Fruit fly (Drosophila melanogaster) whole organism, embryonic: ENCODE data around the gene CG46310.

Experiments
- BEAF-32 ChIP-seq: fragments of 200-800 bp; sonication (Bioruptor generic); optimal IDR thresholded peaks from 3 replicates; lab custom pipeline; 2017; ENCODE audit warnings: missing biosample characterization, missing genetic modification characterization, mild to moderate bottlenecking, moderate library complexity, missing genetic modification reagents
- Bgb ChIP-seq: fragments of 200-800 bp; sonication (Bioruptor generic); IDR thresholded peaks from 2 replicates; pipeline ENCODE4 v1.3.6; 2022; ENCODE audit warnings: missing biosample characterization, missing genetic modification characterization; ENCODE audit not compliant: partially characterized antibody
- CG1024 ChIP-seq: fragments of 200-800 bp; sonication (Bioruptor generic); IDR thresholded peaks from 2 replicates; pipeline ENCODE4 v1.3.6; 2022; ENCODE audit warnings: missing biosample characterization, missing genetic modification characterization
- CG15011 ChIP-seq: fragments of 200-800 bp; sonication (Bioruptor generic); optimal IDR thresholded peaks from 3 replicates; lab custom pipeline; 2018; ENCODE audit warnings: missing biosample characterization, mild to moderate bottlenecking, missing genetic modification characterization
- CG15479 ChIP-seq: fragments of 200-800 bp; sonication (Bioruptor generic); optimal IDR thresholded peaks from 3 replicates; lab custom pipeline; 2019; ENCODE audit warnings: missing biosample characterization, mild to moderate bottlenecking, missing genetic modification characterization, moderate library complexity
- CG1603 ChIP-seq: fragments of 200-800 bp; sonication (Bioruptor generic); optimal IDR thresholded peaks from 2 replicates; lab custom pipeline; 2019; ENCODE audit warnings: missing biosample characterization, mild to moderate bottlenecking, missing genetic modification characterization, moderate library complexity
- CG17612 ChIP-seq: fragments of 200-800 bp; sonication (Bioruptor generic); IDR thresholded peaks from 2 replicates; pipeline ENCODE4 v1.3.6; 2022; ENCODE audit warnings: missing biosample characterization, missing genetic modification characterization
- CG17802 ChIP-seq: fragments of 200-800 bp; sonication (Bioruptor generic); optimal IDR thresholded peaks from 2 replicates; lab custom pipeline; 2018; ENCODE audit warnings: missing biosample characterization, mild to moderate bottlenecking, missing genetic modification characterization, moderate library complexity
- CG17912 ChIP-seq: fragments of 200-800 bp; sonication (Bioruptor generic); optimal IDR thresholded peaks from 2 replicates; lab custom pipeline; 2018; ENCODE audit warnings: missing biosample characterization, mild to moderate bottlenecking, missing genetic modification characterization
- CG2199 ChIP-seq: fragments of 200-800 bp; sonication (Bioruptor generic); IDR thresholded peaks from 3 replicates; pipeline ENCODE4 v1.3.6; 2022; ENCODE audit warnings: missing biosample characterization, missing genetic modification characterization
- CG3065 ChIP-seq: fragments of 200-800 bp; sonication (Bioruptor generic); optimal IDR thresholded peaks from 2 replicates; lab custom pipeline; 2016; ENCODE audit warnings: missing biosample characterization, missing genetic modification characterization
- CG31388 ChIP-seq: fragments of 200-800 bp; sonication (Bioruptor generic); optimal IDR thresholded peaks from 2 replicates; lab custom pipeline; 2016; ENCODE audit warnings: missing biosample characterization, missing genetic modification characterization
- CG31441 ChIP-seq: fragments of 200-800 bp; sonication (Bioruptor generic); IDR thresholded peaks from 2 replicates; pipeline ENCODE4 v1.3.6; 2022; ENCODE audit warnings: missing biosample characterization, missing genetic modification characterization
- CG4404 ChIP-seq: fragments of 200-800 bp; sonication (Bioruptor generic); IDR thresholded peaks from 2 replicates; pipeline ENCODE4 v1.3.6; 2022; ENCODE audit warnings: missing biosample characterization, missing genetic modification characterization
- CG6683 ChIP-seq: fragments of 200-800 bp; sonication (Bioruptor generic); optimal IDR thresholded peaks from 2 replicates; lab custom pipeline; 2017; ENCODE audit warnings: missing biosample characterization, mild to moderate bottlenecking, missing genetic modification characterization, missing genetic modification reagents
- CG7271 ChIP-seq: fragments of 200-800 bp; sonication (Bioruptor generic); optimal IDR thresholded peaks from 2 replicates; lab custom pipeline; 2018; ENCODE audit warnings: missing biosample characterization, mild to moderate bottlenecking, missing genetic modification characterization, moderate library complexity
- CG7963 ChIP-seq: fragments of 200-800 bp; sonication (Bioruptor generic); IDR thresholded peaks from 3 replicates; pipeline ENCODE4 v1.3.6; 2022; ENCODE audit warnings: missing biosample characterization, missing genetic modification characterization; ENCODE audit not compliant: partially characterized antibody
- CG8290 ChIP-seq, 3 experiments: fragments of 200-800 bp; sonication (Bioruptor generic); optimal IDR thresholded peaks; 2 replicates each; lab custom pipeline; 2016 to 2019; ENCODE audit warnings: missing biosample characterization in 3 of 3, missing genetic modification characterization in 3 of 3, mild to moderate bottlenecking in 2 of 3, moderate library complexity in 1 of 3
- CG8944 ChIP-seq: fragments of 200-800 bp; sonication (Bioruptor generic); optimal IDR thresholded peaks from 3 replicates; lab custom pipeline; 2016; ENCODE audit warnings: missing biosample characterization, missing genetic modification characterization
- CHES-1-like ChIP-seq: fragments of 200-800 bp; sonication (Bioruptor generic); optimal IDR thresholded peaks from 2 replicates; lab custom pipeline; 2016; ENCODE audit warnings: missing biosample characterization, missing genetic modification characterization
- Dbx ChIP-seq: fragments of 200-800 bp; sonication (Bioruptor generic); IDR thresholded peaks from 3 replicates; pipeline ENCODE4 v1.3.6; 2022; ENCODE audit warnings: missing biosample characterization, missing genetic modification characterization
- Dp ChIP-seq: fragments of 200-800 bp; sonication (Bioruptor generic); optimal IDR thresholded peaks from 2 replicates; lab custom pipeline; 2018; ENCODE audit warnings: missing biosample characterization, mild to moderate bottlenecking, missing genetic modification characterization, moderate library complexity
- E2f1 ChIP-seq: fragments of 200-800 bp; sonication (Bioruptor generic); IDR thresholded peaks from 2 replicates; pipeline ENCODE4 v1.3.6; 2022; ENCODE audit warnings: missing biosample characterization, missing genetic modification characterization
- Elba2 ChIP-seq: fragments of 200-800 bp; sonication (Bioruptor generic); optimal IDR thresholded peaks from 3 replicates; lab custom pipeline; 2016; ENCODE audit warnings: missing biosample characterization, missing genetic modification characterization
- Gsc ChIP-seq: fragments of 200-800 bp; sonication (Bioruptor generic); IDR thresholded peaks from 2 replicates; pipeline ENCODE4 v1.3.6; 2022; ENCODE audit warnings: missing biosample characterization, missing genetic modification characterization
- HHEX ChIP-seq: fragments of 200-800 bp; sonication (Bioruptor generic); optimal IDR thresholded peaks from 3 replicates; lab custom pipeline; 2017; ENCODE audit warnings: missing biosample characterization, mild to moderate bottlenecking, missing genetic modification characterization, missing genetic modification reagents
- HLH4C ChIP-seq: fragments of 200-800 bp; sonication (Bioruptor generic); IDR thresholded peaks from 3 replicates; pipeline ENCODE4 v1.3.6; 2022; ENCODE audit warnings: missing biosample characterization, missing genetic modification characterization; ENCODE audit not compliant: partially characterized antibody
- HLH54F ChIP-seq: fragments of 200-800 bp; sonication (Bioruptor generic); optimal IDR thresholded peaks from 3 replicates; lab custom pipeline; 2016; ENCODE audit warnings: missing biosample characterization, missing genetic modification characterization
- HmgD ChIP-seq: fragments of 200-800 bp; sonication (Bioruptor generic); optimal IDR thresholded peaks from 3 replicates; lab custom pipeline; 2016; ENCODE audit warnings: missing biosample characterization, missing genetic modification characterization
- Hr3 ChIP-seq: fragments of 200-800 bp; sonication (Bioruptor generic); optimal IDR thresholded peaks from 3 replicates; lab custom pipeline; 2016; ENCODE audit warnings: missing biosample characterization, missing genetic modification characterization
- Nf-YB ChIP-seq: fragments of 200-800 bp; sonication (Bioruptor generic); optimal IDR thresholded peaks from 3 replicates; lab custom pipeline; 2019; ENCODE audit warnings: missing biosample characterization, mild to moderate bottlenecking, missing genetic modification characterization, moderate library complexity
- al ChIP-seq: fragments of 200-800 bp; sonication (Bioruptor generic); IDR thresholded peaks from 2 replicates; pipeline ENCODE4 v1.3.6; 2022; ENCODE audit warnings: missing biosample characterization, missing genetic modification characterization
- bbx ChIP-seq: fragments of 200-800 bp; sonication (Bioruptor generic); IDR thresholded peaks from 2 replicates; pipeline ENCODE4 v1.3.6; 2022; ENCODE audit warnings: missing biosample characterization, missing genetic modification characterization; ENCODE audit not compliant: partially characterized antibody
- btn ChIP-seq: fragments of 200-800 bp; sonication (Bioruptor generic); optimal IDR thresholded peaks from 2 replicates; lab custom pipeline; 2016; ENCODE audit warnings: missing biosample characterization, missing genetic modification characterization
- eve ChIP-seq, 2 experiments: fragments of >200 bp; optimal IDR thresholded peaks; 2 replicates each; lab custom pipeline; 2017; ENCODE audit warnings: missing biosample characterization in 2 of 2, missing genetic modification characterization in 2 of 2
- grau ChIP-seq: fragments of 200-800 bp; optimal IDR thresholded peaks from 3 replicates; lab custom pipeline; 2019; ENCODE audit warnings: missing biosample characterization, mild to moderate bottlenecking, missing genetic modification characterization, moderate library complexity
- insv ChIP-seq, 2 experiments: fragments of 200-800 bp; sonication (Bioruptor generic); optimal IDR thresholded peaks; 3 replicates each; lab custom pipeline; 2016 to 2018; ENCODE audit warnings: missing biosample characterization in 2 of 2, missing genetic modification characterization in 2 of 2
- kay ChIP-seq: fragments of 200-800 bp; sonication (Bioruptor generic); optimal IDR thresholded peaks from 2 replicates; lab custom pipeline; 2016; ENCODE audit warnings: missing biosample characterization, missing genetic modification characterization
- maf-S ChIP-seq: fragments of 200-800 bp; sonication (Bioruptor generic); optimal IDR thresholded peaks from 2 replicates; lab custom pipeline; 2016; ENCODE audit warnings: missing biosample characterization, missing genetic modification characterization
- mam ChIP-seq: fragments of 200-800 bp; sonication (Bioruptor generic); optimal IDR thresholded peaks from 3 replicates; lab custom pipeline; 2016; ENCODE audit warnings: missing biosample characterization, missing genetic modification characterization
- org-1 ChIP-seq: fragments of 200-800 bp; sonication (Bioruptor generic); optimal IDR thresholded peaks from 2 replicates; lab custom pipeline; 2017; ENCODE audit warnings: missing biosample characterization, missing genetic modification characterization
- otp ChIP-seq: fragments of 200-800 bp; sonication (Bioruptor generic); IDR thresholded peaks from 3 replicates; pipeline ENCODE4, ENCODE4 v1.3.6; 2022; ENCODE audit warnings: missing biosample characterization, missing genetic modification characterization
- pzg ChIP-seq: fragments of 200-800 bp; sonication (Bioruptor generic); optimal IDR thresholded peaks from 3 replicates; lab custom pipeline; 2018; ENCODE audit warnings: missing biosample characterization, mild to moderate bottlenecking, missing genetic modification characterization, moderate library complexity
- ro ChIP-seq: fragments of 200-800 bp; sonication (Bioruptor generic); IDR thresholded peaks from 2 replicates; pipeline ENCODE4 v1.3.6; 2022; ENCODE audit warnings: missing biosample characterization, missing genetic modification characterization
- schlank ChIP-seq: fragments of 200-800 bp; sonication (Bioruptor generic); optimal IDR thresholded peaks from 2 replicates; lab custom pipeline; 2018; ENCODE audit warnings: missing biosample characterization, mild to moderate bottlenecking, missing genetic modification characterization
- shn ChIP-seq: fragments of 200-800 bp; sonication (Bioruptor generic); optimal IDR thresholded peaks from 3 replicates; lab custom pipeline; 2016; ENCODE audit warnings: missing biosample characterization, missing genetic modification characterization
- sim ChIP-seq: fragments of 200-800 bp; sonication (Bioruptor generic); IDR thresholded peaks from 2 replicates; pipeline ENCODE4 v1.3.6; 2022; ENCODE audit warnings: missing biosample characterization, missing genetic modification characterization
- stc ChIP-seq: fragments of 200-800 bp; sonication (Bioruptor generic); IDR thresholded peaks from 2 replicates; pipeline ENCODE4 v1.3.6; 2022; ENCODE audit warnings: missing biosample characterization, missing genetic modification characterization
- stwl ChIP-seq: fragments of 200-800 bp; sonication (Bioruptor generic); optimal IDR thresholded peaks from 3 replicates; lab custom pipeline; 2018; ENCODE audit warnings: missing biosample characterization, mild to moderate bottlenecking, missing genetic modification characterization, moderate library complexity
- usp ChIP-seq: fragments of >200 bp; optimal IDR thresholded peaks from 2 replicates; lab custom pipeline; 2017; ENCODE audit warnings: missing biosample characterization, missing genetic modification characterization

Gene CG46310

dm6 chr3R:23176445-23177087 lies 2.9 kb downstream of the CG46310 start (continued):
- TF ChIP-seq CG8944 (GFP tag; lab: Kevin White, UChicago) (peak; percentile 27), usp (GFP tag; lab: Kevin White, UChicago) (no peak), CHES-1-like (peak; percentile 54), HmgD (GFP tag; lab: Kevin White, UChicago) (peak; percentile 20), Gsc (GFP tag; lab: Robert Waterston, UW) (no peak), Dp (GFP tag; lab: Kevin White, UChicago) (no peak), otp (peak; percentile 55; the same call in 2 of the 3 replicates), E2f1 (GFP tag; lab: Robert Waterston, UW) (peak; percentile 44; the same call in 1 of the 2 replicates), HLH4C (GFP tag; lab: Robert Waterston, UW) (no peak), CG7271 (tag; lab: Kevin White, UChicago) (no peak), pzg (peak; percentile 1), schlank (tag; lab: Kevin White, UChicago) (peak; percentile 71), CG15011 (peak; percentile 23), Hr3 (no peak), CG7963 (no peak), CG17612 (GFP tag; lab: Robert Waterston, UW) (no peak), Elba2 (GFP tag; lab: Kevin White, UChicago) (no peak), mam (GFP tag; lab: Kevin White, UChicago) (peak; percentile 39), Dbx (GFP tag; lab: Robert Waterston, UW) (peak; percentile 69; the same call in 2 of the 3 replicates), al (GFP tag; lab: Robert Waterston, UW) (no peak), CG2199 (GFP tag; lab: Robert Waterston, UW) (no peak), CG4404 (no peak), insv (GFP tag; optimal IDR thresholded peaks at IDR 0.05; lab: Kevin White, UChicago) (no peak), CG17912 (no peak), grau (tag; lab: Kevin White, UChicago) (no peak), sim (no peak), HLH54F (GFP tag; lab: Kevin White, UChicago) (peak; percentile 20), CG6683 (GFP tag; lab: Kevin White, UChicago) (peak; percentile 56), bbx (no peak), stwl (no peak), CG17802 (no peak), btn (GFP tag; lab: Kevin White, UChicago) (peak; percentile 1), kay (GFP tag; lab: Kevin White, UChicago) (no peak), CG1603 (tag; lab: Kevin White, UChicago) (peak; percentile 14), BEAF-32 (GFP tag; lab: Kevin White, UChicago) (no peak), eve (GFP tag; optimal IDR thresholded peaks at IDR 0.05; lab: Kevin White, UChicago) (no peak), ro (GFP tag; lab: Robert Waterston, UW) (no peak), Bgb (GFP tag; lab: Robert Waterston, UW) (no peak), Nf-YB (GFP tag; lab: Kevin White, UChicago) (no peak), CG1024 (GFP tag; lab: Robert Waterston, UW) (0 out of 2 replicates have a peak, but pooled peaks have one; percentile 26), maf-S (no peak), org-1 (GFP tag; lab: Kevin White, UChicago) (peak; percentile 30), CG15479 (GFP tag; lab: Kevin White, UChicago) (no peak), shn (no peak), HHEX (GFP tag; lab: Kevin White, UChicago) (peak; percentile 57), CG31388 (GFP tag; lab: Kevin White, UChicago) (no peak), CG3065 (GFP tag; lab: Kevin White, UChicago) (no peak), stc (0 out of 2 replicates have a peak, but pooled peaks have one; percentile 21), CG8290 (GFP tag; optimal IDR thresholded peaks at IDR 0.05; lab: Kevin White, UChicago) (no peak), CG8290 (tag; optimal IDR thresholded peaks at IDR 0.05; lab: Kevin White, UChicago) (peak in 1 of 2 experiments; percentile 67), CG31441 (GFP tag; lab: Robert Waterston, UW) (no peak; the same call in 1 of the 2 replicates)
